Fruit fly (Drosophila melanogaster) S2 (cell line): Measurements from ENCODE around the gene Unc-76.

Source experiments
- CG8478 ChIP-seq: fragments of >200 bp; optimal IDR thresholded peaks from 2 replicates; lab custom pipeline; 2018
- CTCF ChIP-seq, 2 experiments: fragments of >200 bp; optimal IDR thresholded peaks; 2 replicates each; lab custom pipeline; 2018

dm6 chrX:2068292-2068691 is 12.1 kb upstream of the Unc-76 start, which contains the start of gene CG4194:
- TF ChIP-seq CG8478 (lab: Kevin White, UChicago) (no peak), CTCF (optimal IDR thresholded peaks at IDR 0.05; lab: Kevin White, UChicago) (no peak)
